Worm (Caenorhabditis elegans): ENCODE data around the gene spig-5.

DNA sequence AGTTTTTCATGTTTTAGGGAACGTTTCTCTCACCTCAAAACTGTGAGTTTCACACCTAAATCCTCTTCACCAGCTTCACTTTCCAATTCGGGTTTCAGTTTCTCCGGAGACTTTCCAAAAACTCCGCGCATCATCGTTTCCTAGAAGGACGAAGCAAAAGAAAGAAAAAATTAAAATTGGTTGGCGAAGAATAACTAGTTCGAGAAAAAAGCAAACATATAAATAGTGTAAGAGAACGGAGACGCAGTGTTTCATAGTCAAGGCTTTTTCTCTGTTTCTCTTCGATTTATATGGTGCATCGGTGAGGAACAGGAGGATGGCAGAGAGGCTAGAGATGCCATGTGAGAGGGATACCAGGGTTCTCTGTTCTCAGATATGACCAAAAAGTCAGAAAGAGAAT lies 14.5 kb downstream of the spig-5 start, which contains the start of gene F47B8.3:
- TF ChIP-seq flt-1 (GFP tag; IDR thresholded peaks at IDR 0.05) = no peak
- TF ChIP-seq klf-2 (GFP tag; conservative IDR thresholded peaks at IDR 0.05) = no peak
- no peak for TF ChIP-seq ztf-23 (GFP tag; IDR thresholded peaks at IDR 0.05)
- no peak for TF ChIP-seq ref-1 (GFP tag; conservative IDR thresholded peaks at IDR 0.05)
- no peak for TF ChIP-seq tab-1 (GFP tag; IDR thresholded peaks at IDR 0.05)
- TF ChIP-seq ztf-29 (GFP tag; IDR thresholded peaks at IDR 0.05) = no peak

Measured in whole organism, midembryonic.